Worm (Caenorhabditis elegans) whole organism, L2 larva: Measurements from ENCODE around the gene sra-35.

Source experiments
- F13H6.1 ChIP-seq: sonication (generic microtip); optimal IDR thresholded peaks from 2 replicates; lab custom pipeline; 2016; ENCODE audit warnings: missing genetic modification characterization, missing compliant biosample characterization
- Y55F3AM.14 ChIP-seq: fragments of 200-800 bp; sonication (Bioruptor generic); optimal IDR thresholded peaks from 2 replicates; lab custom pipeline; 2018; ENCODE audit warnings: mild to moderate bottlenecking, missing genetic modification characterization, missing compliant biosample characterization
- ama-1 ChIP-seq: fragments of 150-350 bp; optimal IDR thresholded peaks from 2 replicates; lab custom pipeline; 2018; ENCODE audit warnings: inconsistent platforms
- crh-2 ChIP-seq: sonication (generic microtip); optimal IDR thresholded peaks from 2 replicates; lab custom pipeline; 2017; ENCODE audit warnings: missing biosample characterization, missing genetic modification characterization
- dmd-4 ChIP-seq: sonication (generic microtip); optimal IDR thresholded peaks from 2 replicates; lab custom pipeline; 2017; ENCODE audit warnings: missing biosample characterization, missing genetic modification characterization
- lin-11 ChIP-seq: fragments of 150-350 bp; sonication (generic microtip); optimal IDR thresholded peaks from 2 replicates; lab custom pipeline; 2014; ENCODE audit warnings: missing biosample characterization, missing genetic modification characterization, inconsistent platforms, mixed read lengths
- lin-39 ChIP-seq: fragments of 150-350 bp; optimal IDR thresholded peaks from 2 replicates; lab custom pipeline; 2014; ENCODE audit warnings: missing biosample characterization, missing genetic modification reagents, missing genetic modification characterization
- ztf-1 ChIP-seq: fragments of 200-800 bp; sonication (Bioruptor generic); conservative IDR thresholded peaks from 2 replicates; pipeline ENCODE4 v1.3.6; 2022; ENCODE audit warnings: missing genetic modification characterization, missing compliant biosample characterization

sra-35 gene

ce11 chrII:4478303-4478702 lies 49.4 kb downstream of the sra-35 start, which contains the start of gene T05C1.1:
TSS of gene T05C1.1 (plus strand) at chrII:4478603.
- TF ChIP-seq ztf-1 (GFP tag; lab: Robert Waterston, UW), result no peak
- no peak for TF ChIP-seq F13H6.1 (tag; lab: Kevin White, UChicago)
- no peak for TF ChIP-seq ama-1
- no peak for TF ChIP-seq crh-2 (tag; lab: Kevin White, UChicago)
- no peak for TF ChIP-seq dmd-4
- TF ChIP-seq lin-39 (tag; lab: Kevin White, UChicago), result no peak
- TF ChIP-seq Y55F3AM.14 (GFP tag; lab: Kevin White, UChicago), result no peak
- TF ChIP-seq lin-11 (tag; lab: Kevin White, UChicago), result no peak
